Worm (Caenorhabditis elegans) whole organism, young adult: ENCODE data around the gene msp-51.
A peak's percentile ranks its signal among the peaks of the same experiment; 100 is the strongest.
"Not testable (repeated sequence)": the region's sequence is repeated elsewhere in the genome, so short reads cannot be mapped to it uniquely, and the experiment has no call there.

ENCODE experiments used
- B0019.2 ChIP-seq: fragments of 200-800 bp; sonication (Bioruptor generic); conservative IDR thresholded peaks from 2 replicates; pipeline ENCODE4 v1.3.6; 2022; ENCODE audit warnings: missing genetic modification reagents, missing genetic modification characterization, missing compliant biosample characterization
- B0261.1 ChIP-seq: sonication (generic microtip); optimal IDR thresholded peaks from 2 replicates; lab custom pipeline; 2016; ENCODE audit warnings: mild to moderate bottlenecking, missing genetic modification characterization, moderate library complexity, missing compliant biosample characterization
- F10E7.11 ChIP-seq: sonication (generic microtip); optimal IDR thresholded peaks from 2 replicates; lab custom pipeline; 2017; ENCODE audit warnings: mild to moderate bottlenecking, missing genetic modification characterization, moderate library complexity, missing compliant biosample characterization
- F23B12.7 ChIP-seq: sonication (generic microtip); optimal IDR thresholded peaks from 2 replicates; lab custom pipeline; 2017; ENCODE audit warnings: missing genetic modification characterization, mild to moderate bottlenecking, missing compliant biosample characterization, antibody characterized with exemption, moderate library complexity; ENCODE audit not compliant: insufficient read depth
- F49E8.2 ChIP-seq: sonication (generic microtip); optimal IDR thresholded peaks from 3 replicates; lab custom pipeline; 2017; ENCODE audit warnings: missing genetic modification characterization, mild to moderate bottlenecking, missing compliant biosample characterization, antibody characterized with exemption, moderate library complexity; ENCODE audit not compliant: insufficient read depth
- F52B5.7 ChIP-seq: sonication (generic microtip); optimal IDR thresholded peaks from 2 replicates; lab custom pipeline; 2016; ENCODE audit warnings: mild to moderate bottlenecking, missing genetic modification characterization, missing compliant biosample characterization
- F57A8.1 ChIP-seq: fragments of 200-800 bp; sonication (Bioruptor generic); optimal IDR thresholded peaks from 2 replicates; lab custom pipeline; 2018; ENCODE audit warnings: mild to moderate bottlenecking, missing genetic modification characterization, moderate library complexity, missing compliant biosample characterization
- K11D2.4 ChIP-seq: fragments of 200-800 bp; sonication (Bioruptor generic); IDR thresholded peaks from 2 replicates; pipeline ENCODE4 v1.3.6; 2022; ENCODE audit warnings: missing genetic modification reagents, missing genetic modification characterization, missing compliant biosample characterization
- T26A5.8 ChIP-seq: sonication (generic microtip); optimal IDR thresholded peaks from 2 replicates; lab custom pipeline; 2016; ENCODE audit warnings: missing genetic modification characterization, missing compliant biosample characterization
- akir-1 ChIP-seq: fragments of 200-800 bp; sonication (Bioruptor generic); optimal IDR thresholded peaks from 2 replicates; lab custom pipeline; 2018; ENCODE audit warnings: mild to moderate bottlenecking, missing genetic modification characterization, moderate library complexity, missing compliant biosample characterization
- attf-5 ChIP-seq: fragments of 200-800 bp; sonication (Bioruptor generic); optimal IDR thresholded peaks from 2 replicates; lab custom pipeline; 2018; ENCODE audit warnings: mild to moderate bottlenecking, missing genetic modification characterization, missing compliant biosample characterization
- ceh-100 ChIP-seq: fragments of 200-800 bp; sonication (Bioruptor generic); IDR thresholded peaks from 2 replicates; pipeline ENCODE4 v1.3.6; 2022; ENCODE audit warnings: missing genetic modification reagents, missing genetic modification characterization, missing compliant biosample characterization
- ceh-58 ChIP-seq: fragments of 200-800 bp; sonication (Bioruptor generic); IDR thresholded peaks from 2 replicates; pipeline ENCODE4 v1.3.6; 2022; ENCODE audit warnings: missing genetic modification characterization, missing compliant biosample characterization
- dpff-1 ChIP-seq: sonication (generic microtip); optimal IDR thresholded peaks from 2 replicates; lab custom pipeline; 2017; ENCODE audit warnings: mild to moderate bottlenecking, missing genetic modification characterization, missing compliant biosample characterization
- egl-18 ChIP-seq: fragments of 200-800 bp; sonication (Bioruptor generic); IDR thresholded peaks from 2 replicates; pipeline ENCODE4 v1.3.6; 2022; ENCODE audit warnings: missing genetic modification reagents, missing genetic modification characterization, missing compliant biosample characterization
- ets-4 ChIP-seq: fragments of 200-800 bp; sonication (Bioruptor generic); optimal IDR thresholded peaks from 2 replicates; lab custom pipeline; 2018; ENCODE audit warnings: mild to moderate bottlenecking, missing genetic modification characterization, missing compliant biosample characterization
- fkh-3 ChIP-seq: sonication (generic microtip); optimal IDR thresholded peaks from 2 replicates; lab custom pipeline; 2016; ENCODE audit warnings: mild to moderate bottlenecking, missing genetic modification characterization, missing compliant biosample characterization
- gei-17 ChIP-seq: fragments of 200-800 bp; sonication (Bioruptor generic); optimal IDR thresholded peaks from 2 replicates; lab custom pipeline; 2018; ENCODE audit warnings: mild to moderate bottlenecking, missing genetic modification characterization, missing compliant biosample characterization
- hmg-1.2 ChIP-seq: fragments of 200-800 bp; sonication (Bioruptor generic); IDR thresholded peaks from 2 replicates; pipeline ENCODE4 v1.3.6; 2022; ENCODE audit warnings: missing genetic modification reagents, missing genetic modification characterization, missing compliant biosample characterization
- lag-1 ChIP-seq: fragments of 200-800 bp; sonication (Bioruptor generic); IDR thresholded peaks from 2 replicates; pipeline ENCODE4 v1.3.6; 2022; ENCODE audit warnings: missing genetic modification reagents, missing genetic modification characterization, missing compliant biosample characterization
- lin-35 ChIP-seq, 3 experiments: fragments of 150-350 bp in 2 of 3; sonication (generic microtip) in 1 of 3; optimal IDR thresholded peaks; 2 replicates each; lab custom pipeline; 2014 to 2018; ENCODE audit warnings: missing biosample characterization in 3 of 3, missing genetic modification characterization in 3 of 3, missing genetic modification reagents in 3 of 3
- mcd-1 ChIP-seq: fragments of 200-800 bp; sonication (Bioruptor generic); IDR thresholded peaks from 2 replicates; pipeline ENCODE4 v1.3.6; 2022; ENCODE audit warnings: missing genetic modification reagents, missing genetic modification characterization, missing compliant biosample characterization
- mes-4 ChIP-seq: sonication (generic microtip); optimal IDR thresholded peaks from 2 replicates; lab custom pipeline; 2016; ENCODE audit warnings: missing genotype, missing genetic modification characterization, missing compliant biosample characterization
- nfya-1 ChIP-seq: sonication (generic microtip); optimal IDR thresholded peaks from 2 replicates; lab custom pipeline; 2017; ENCODE audit warnings: antibody characterized with exemption, missing compliant biosample characterization, missing genetic modification characterization, borderline replicate concordance; ENCODE audit not compliant: insufficient read depth
- nhr-27 ChIP-seq: fragments of 200-800 bp; sonication (Bioruptor generic); optimal IDR thresholded peaks from 2 replicates; lab custom pipeline; 2018; ENCODE audit warnings: mild to moderate bottlenecking, missing genetic modification characterization, moderate library complexity, missing compliant biosample characterization
- nhr-80 ChIP-seq: sonication (generic microtip); optimal IDR thresholded peaks from 2 replicates; lab custom pipeline; 2016; ENCODE audit warnings: missing genetic modification characterization, missing compliant biosample characterization
- nhr-90 ChIP-seq: sonication (generic microtip); optimal IDR thresholded peaks from 2 replicates; lab custom pipeline; 2016; ENCODE audit warnings: missing genotype, mild to moderate bottlenecking, missing genetic modification characterization, missing compliant biosample characterization
- pbrm-1 ChIP-seq: fragments of 200-800 bp; sonication (Bioruptor generic); IDR thresholded peaks from 2 replicates; pipeline ENCODE4 v1.3.6; 2022; ENCODE audit warnings: missing genetic modification reagents, missing genetic modification characterization, missing compliant biosample characterization
- rec-8 ChIP-seq, 2 experiments: sonication (generic microtip); optimal IDR thresholded peaks; 2 replicates each; lab custom pipeline; 2016; ENCODE audit warnings: mild to moderate bottlenecking in 2 of 2, missing genetic modification characterization in 2 of 2, missing genetic modification reagents in 2 of 2, missing genotype in 2 of 2, missing biosample characterization in 1 of 2, missing compliant biosample characterization in 1 of 2, moderate library complexity in 1 of 2
- rpc-1 ChIP-seq, 2 experiments: fragments of 150-350 bp in 1 of 2; sonication (generic microtip) in 1 of 2; optimal IDR thresholded peaks; 2 replicates each; lab custom pipeline; 2014 to 2018; ENCODE audit warnings: missing biosample characterization in 1 of 2, missing genetic modification characterization in 1 of 2, missing genetic modification reagents in 1 of 2, missing genotype in 1 of 2
- sdz-38 ChIP-seq: sonication (generic microtip); optimal IDR thresholded peaks from 2 replicates; lab custom pipeline; 2016; ENCODE audit warnings: missing genotype, missing genetic modification characterization, missing compliant biosample characterization
- snpc-3.4 ChIP-seq: sonication (generic microtip); optimal IDR thresholded peaks from 2 replicates; lab custom pipeline; 2017; ENCODE audit warnings: missing genetic modification characterization, mild to moderate bottlenecking, missing compliant biosample characterization, antibody characterized with exemption, moderate library complexity, missing genotype, missing genetic modification reagents
- unc-62 ChIP-seq: fragments of 150-350 bp; optimal IDR thresholded peaks from 2 replicates; lab custom pipeline; 2014; ENCODE audit warnings: missing biosample characterization, missing genetic modification reagents, missing genetic modification characterization
- ztf-18 ChIP-seq: sonication (generic microtip); optimal IDR thresholded peaks from 2 replicates; lab custom pipeline; 2016; ENCODE audit warnings: missing genotype, mild to moderate bottlenecking, missing genetic modification characterization, missing compliant biosample characterization
- ztf-26 ChIP-seq: sonication (generic microtip); optimal IDR thresholded peaks from 2 replicates; lab custom pipeline; 2017; ENCODE audit warnings: missing genetic modification characterization, missing compliant biosample characterization

The msp-51 gene

ce11 chrIV:5317106-5317505, 22.0 kb upstream of the msp-51 start (continued):
- TF ChIP-seq pbrm-1 (GFP tag; lab: Robert Waterston, UW) (peak; percentile 85), T26A5.8 (no peak), fkh-3 (tag; lab: Kevin White, UChicago) (no peak), nhr-80 (tag; lab: Kevin White, UChicago) (no peak), unc-62 (GFP tag; lab: Kevin White, UChicago) (no peak), ztf-18 (tag; lab: Kevin White, UChicago) (no peak), egl-18 (GFP tag; lab: Robert Waterston, UW) (no peak), lag-1 (no peak), F49E8.2 (tag; lab: Kevin White, UChicago) (peak; percentile 45), hmg-1.2 (peak; percentile 88), rec-8 (tag; optimal IDR thresholded peaks at IDR 0.05; lab: Kevin White, UChicago) (no peak), attf-5 (GFP tag; lab: Kevin White, UChicago) (no peak), ceh-58 (GFP tag; lab: Robert Waterston, UW) (no peak), F23B12.7 (tag; lab: Kevin White, UChicago) (no peak), F52B5.7 (no peak)

- not testable (repeated sequence) for TF ChIP-seq attf-5 (GFP tag; lab: Kevin White, UChicago); ceh-100 (GFP tag; lab: Robert Waterston, UW); lin-35 (GFP tag; optimal IDR thresholded peaks at IDR 0.05; lab: Kevin White, UChicago)
Measured at ce11 chrIV:5316223-5316622, 21.1 kb upstream of the msp-51 start, which contains the start of gene msp-65. msp-65 (plus strand) TSS chrIV:5316523.

DNA sequence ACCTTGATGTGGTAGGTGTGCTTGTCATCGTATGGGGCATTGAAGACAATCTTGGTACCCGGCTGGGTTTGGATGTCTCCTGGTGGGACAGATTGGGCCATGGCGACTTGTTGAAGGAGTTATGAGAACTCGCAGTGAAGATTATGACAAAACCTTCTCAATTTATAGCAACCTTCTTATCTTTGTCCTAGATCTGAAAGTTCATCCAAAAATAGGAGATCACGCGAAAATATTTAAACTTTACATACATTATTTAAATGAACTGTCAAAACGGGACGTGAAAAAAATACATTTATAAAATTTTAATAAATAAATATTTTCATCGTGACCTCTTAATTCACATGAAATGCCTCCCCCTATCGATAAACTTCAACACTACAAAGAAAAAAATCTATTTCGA, 17.9 kb upstream of the msp-51 start, which contains the start of the genes msp-59 and ZK354.2:
TSS of gene msp-59 (minus strand) at position 101 of the 400 bp plus-strand sequence.
TSS of gene ZK354.2 (plus strand) at position 395 of the 400 bp plus-strand sequence.
- not testable (repeated sequence) for TF ChIP-seq ets-4 (GFP tag; lab: Kevin White, UChicago); F23B12.7 (tag; lab: Kevin White, UChicago); ceh-100 (GFP tag; lab: Robert Waterston, UW)
- TF ChIP-seq, all 124 proteins: peak for 0; not testable (repeated sequence) for 124

DNA sequence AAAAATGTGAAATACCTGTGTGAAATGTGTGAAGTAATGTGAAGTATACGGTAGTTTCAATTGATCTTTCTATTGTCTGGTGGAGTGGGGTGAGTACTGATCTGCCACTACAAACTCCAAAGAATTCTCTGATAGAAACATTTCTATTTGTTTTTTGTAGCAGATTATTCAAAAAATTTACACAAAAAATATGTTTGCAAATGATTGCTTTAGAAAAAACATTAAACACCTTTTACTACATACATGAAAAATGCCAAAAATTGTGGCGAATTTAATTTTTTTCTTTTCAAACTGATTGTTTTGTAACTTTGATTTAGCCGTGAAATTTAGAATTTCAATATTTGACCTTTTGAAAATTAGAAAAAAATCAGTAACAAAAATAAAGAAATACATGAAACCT, 14.6 kb upstream of the msp-51 start, which contains the start of gene ZK354.3:
TSS of gene ZK354.3 (plus strand) at position 301 of the 400 bp plus-strand sequence.
- TF ChIP-seq egl-18 (GFP tag; lab: Robert Waterston, UW) (no peak), mcd-1 (GFP tag; lab: Robert Waterston, UW) (no peak), K11D2.4 (GFP tag; lab: Robert Waterston, UW) (no peak), F57A8.1 (GFP tag; lab: Kevin White, UChicago) (no peak), rpc-1 (optimal IDR thresholded peaks at IDR 0.05; lab: Kevin White, UChicago) (no peak), rpc-1 (tag; optimal IDR thresholded peaks at IDR 0.05; lab: Kevin White, UChicago) (no peak), gei-17 (GFP tag; lab: Kevin White, UChicago) (no peak), snpc-3.4 (tag; lab: Kevin White, UChicago) (no peak), dpff-1 (no peak), ztf-26 (tag; lab: Kevin White, UChicago) (no peak), akir-1 (GFP tag; lab: Kevin White, UChicago) (no peak), mes-4 (no peak), nhr-27 (no peak), nfya-1 (tag; lab: Kevin White, UChicago) (no peak), sdz-38 (no peak), nhr-90 (no peak), B0261.1 (tag; lab: Kevin White, UChicago) (no peak), F10E7.11 (tag; lab: Kevin White, UChicago) (no peak), B0019.2 (GFP tag; lab: Robert Waterston, UW) (no peak)
